Fruit fly (Drosophila melanogaster) whole organism, embryonic: ENCODE measurements around the gene dyl.
A peak's percentile ranks its signal among the peaks of the same experiment; 100 is the strongest.

Experiments
- CG10654 ChIP-seq: fragments of 200-800 bp; sonication (Bioruptor generic); optimal IDR thresholded peaks from 2 replicates; lab custom pipeline; 2016; ENCODE audit warnings: missing biosample characterization, missing genetic modification characterization
- CG10959 ChIP-seq: fragments of 200-800 bp; sonication (Bioruptor generic); IDR thresholded peaks from 2 replicates; pipeline ENCODE4 v1.3.6; 2022; ENCODE audit warnings: missing biosample characterization, missing genetic modification characterization
- CG11093 ChIP-seq: fragments of 200-800 bp; sonication (Bioruptor generic); IDR thresholded peaks from 3 replicates; pipeline ENCODE4 v1.3.6; 2022; ENCODE audit warnings: missing biosample characterization, missing genetic modification characterization
- CG1233 ChIP-seq: fragments of 200-800 bp; sonication (Bioruptor generic); optimal IDR thresholded peaks from 4 replicates; lab custom pipeline; 2018; ENCODE audit warnings: missing biosample characterization, mild to moderate bottlenecking, missing genetic modification characterization
- CG13123 ChIP-seq: fragments of 200-800 bp; sonication (Bioruptor generic); optimal IDR thresholded peaks from 2 replicates; lab custom pipeline; 2016; ENCODE audit warnings: missing biosample characterization, missing genetic modification characterization
- CG14050 ChIP-seq: fragments of 200-800 bp; sonication (Bioruptor generic); IDR thresholded peaks from 3 replicates; pipeline ENCODE4 v1.3.6; 2022; ENCODE audit warnings: missing biosample characterization, missing genetic modification characterization
- CG14965 ChIP-seq: fragments of 200-800 bp; sonication (Bioruptor generic); optimal IDR thresholded peaks from 2 replicates; lab custom pipeline; 2016; ENCODE audit warnings: missing biosample characterization, missing genetic modification characterization, borderline replicate concordance
- CG16863 ChIP-seq: fragments of 200-800 bp; sonication (Bioruptor generic); optimal IDR thresholded peaks from 3 replicates; lab custom pipeline; 2016; ENCODE audit warnings: missing biosample characterization, missing genetic modification characterization
- CG17359 ChIP-seq: fragments of 200-800 bp; sonication (Bioruptor generic); optimal IDR thresholded peaks from 3 replicates; lab custom pipeline; 2018; ENCODE audit warnings: missing biosample characterization, mild to moderate bottlenecking, missing genetic modification characterization, moderate library complexity
- CG17385 ChIP-seq: fragments of 200-800 bp; sonication (Bioruptor generic); optimal IDR thresholded peaks from 3 replicates; lab custom pipeline; 2018; ENCODE audit warnings: missing biosample characterization, mild to moderate bottlenecking, missing genetic modification characterization
- CG17912 ChIP-seq: fragments of 200-800 bp; sonication (Bioruptor generic); optimal IDR thresholded peaks from 2 replicates; lab custom pipeline; 2018; ENCODE audit warnings: missing biosample characterization, mild to moderate bottlenecking, missing genetic modification characterization
- CG1832 ChIP-seq: fragments of 200-800 bp; sonication (Bioruptor generic); optimal IDR thresholded peaks from 2 replicates; lab custom pipeline; 2017; ENCODE audit warnings: missing biosample characterization, mild to moderate bottlenecking, missing genetic modification characterization, inconsistent platforms
- CG2116 ChIP-seq: fragments of 200-800 bp; sonication (Bioruptor generic); optimal IDR thresholded peaks from 3 replicates; lab custom pipeline; 2018; ENCODE audit warnings: missing biosample characterization, mild to moderate bottlenecking, missing genetic modification characterization
- CG2202 ChIP-seq: fragments of 200-800 bp; sonication (Bioruptor generic); optimal IDR thresholded peaks from 2 replicates; lab custom pipeline; 2018; ENCODE audit warnings: missing biosample characterization, mild to moderate bottlenecking, missing genetic modification characterization
- CG31365 ChIP-seq: fragments of 200-800 bp; sonication (Bioruptor generic); optimal IDR thresholded peaks from 2 replicates; lab custom pipeline; 2018; ENCODE audit warnings: missing biosample characterization, mild to moderate bottlenecking, missing genetic modification characterization
- CG32772 ChIP-seq: fragments of 200-800 bp; sonication (Bioruptor generic); IDR thresholded peaks from 2 replicates; pipeline ENCODE4 v1.3.6; 2022; ENCODE audit warnings: missing biosample characterization, missing genetic modification characterization
- CG33557 ChIP-seq: fragments of 200-800 bp; sonication (Bioruptor generic); optimal IDR thresholded peaks from 2 replicates; lab custom pipeline; 2019; ENCODE audit warnings: missing biosample characterization, mild to moderate bottlenecking, missing genetic modification characterization, moderate library complexity
- CG3407 ChIP-seq: fragments of 200-800 bp; sonication (Bioruptor generic); optimal IDR thresholded peaks from 2 replicates; lab custom pipeline; 2018; ENCODE audit warnings: missing biosample characterization, mild to moderate bottlenecking, missing genetic modification characterization
- CG6689 ChIP-seq: fragments of 200-800 bp; sonication (Bioruptor generic); IDR thresholded peaks from 2 replicates; pipeline ENCODE4 v1.3.6; 2022; ENCODE audit warnings: missing biosample characterization, missing genetic modification characterization
- CG7786 ChIP-seq: fragments of 200-800 bp; sonication (Bioruptor generic); optimal IDR thresholded peaks from 2 replicates; lab custom pipeline; 2016; ENCODE audit warnings: missing biosample characterization, missing genetic modification characterization
- CG7987 ChIP-seq: fragments of 200-800 bp; sonication (Bioruptor generic); optimal IDR thresholded peaks from 2 replicates; lab custom pipeline; 2018; ENCODE audit warnings: missing biosample characterization, mild to moderate bottlenecking, missing genetic modification characterization, moderate library complexity
- Deaf1 ChIP-seq: fragments of 200-800 bp; optimal IDR thresholded peaks from 3 replicates; lab custom pipeline; 2019; ENCODE audit warnings: missing biosample characterization, mild to moderate bottlenecking, missing genetic modification characterization, moderate library complexity
- H2.0 ChIP-seq: fragments of 200-800 bp; sonication (Bioruptor generic); IDR thresholded peaks from 2 replicates; pipeline ENCODE4 v1.3.6; 2022; ENCODE audit warnings: missing biosample characterization, missing genetic modification characterization
- HmgD ChIP-seq: fragments of 200-800 bp; sonication (Bioruptor generic); optimal IDR thresholded peaks from 3 replicates; lab custom pipeline; 2016; ENCODE audit warnings: missing biosample characterization, missing genetic modification characterization
- HmgZ ChIP-seq: fragments of 200-800 bp; sonication (Bioruptor generic); optimal IDR thresholded peaks from 2 replicates; lab custom pipeline; 2018; ENCODE audit warnings: missing biosample characterization, mild to moderate bottlenecking, missing genetic modification characterization
- Kr ChIP-seq: fragments of 200-800 bp; sonication (Bioruptor generic); optimal IDR thresholded peaks from 2 replicates; lab custom pipeline; 2017; ENCODE audit warnings: missing biosample characterization, mild to moderate bottlenecking, missing genetic modification characterization
- Lim3 ChIP-seq: fragments of 200-800 bp; sonication (Bioruptor generic); IDR thresholded peaks from 2 replicates; pipeline ENCODE4 v1.3.6; 2022; ENCODE audit warnings: missing biosample characterization, missing genetic modification characterization
- Max ChIP-seq: fragments of 200-800 bp; sonication (Bioruptor generic); optimal IDR thresholded peaks from 2 replicates; lab custom pipeline; 2016; ENCODE audit warnings: missing biosample characterization, mild to moderate bottlenecking, missing genetic modification characterization
- Sry-β ChIP-seq: fragments of 200-800 bp; sonication (Bioruptor generic); optimal IDR thresholded peaks from 2 replicates; lab custom pipeline; 2018; ENCODE audit warnings: missing biosample characterization, mild to moderate bottlenecking, missing genetic modification characterization, moderate library complexity
- al ChIP-seq: fragments of 200-800 bp; sonication (Bioruptor generic); IDR thresholded peaks from 2 replicates; pipeline ENCODE4 v1.3.6; 2022; ENCODE audit warnings: missing biosample characterization, missing genetic modification characterization
- ara ChIP-seq: fragments of 200-800 bp; sonication (Bioruptor generic); IDR thresholded peaks from 2 replicates; pipeline ENCODE4 v1.3.6; 2022; ENCODE audit warnings: missing biosample characterization, missing genetic modification characterization
- chif ChIP-seq, 2 experiments: fragments of 200-800 bp; sonication (Bioruptor generic); optimal IDR thresholded peaks; 3 replicates each; lab custom pipeline; 2016; ENCODE audit warnings: missing biosample characterization in 2 of 2, missing genetic modification characterization in 2 of 2
- fd96Cb ChIP-seq: fragments of 200-800 bp; sonication (Bioruptor generic); optimal IDR thresholded peaks from 2 replicates; lab custom pipeline; 2018; ENCODE audit warnings: missing biosample characterization, mild to moderate bottlenecking, missing genetic modification characterization, moderate library complexity
- hb ChIP-seq: fragments of 200-800 bp; sonication (Bioruptor generic); IDR thresholded peaks from 3 replicates; pipeline ENCODE4 v1.3.6; 2022; ENCODE audit warnings: missing biosample characterization, missing genetic modification characterization; ENCODE audit not compliant: partially characterized antibody
- hbn ChIP-seq: fragments of 200-800 bp; sonication (Bioruptor generic); IDR thresholded peaks from 2 replicates; pipeline ENCODE4 v1.3.6; 2022; ENCODE audit warnings: missing biosample characterization, missing genetic modification characterization; ENCODE audit not compliant: partially characterized antibody
- kni ChIP-seq: fragments of 200-800 bp; sonication (Bioruptor generic); optimal IDR thresholded peaks from 3 replicates; lab custom pipeline; 2017; ENCODE audit warnings: mild to moderate bottlenecking, missing biosample characterization, missing genetic modification reagents, missing genetic modification characterization
- lola ChIP-seq, 3 experiments: fragments of >200 bp in 2 of 3; fragments of 200-800 bp in 1 of 3; sonication (Bioruptor generic) in 1 of 3; optimal IDR thresholded peaks; 2 replicates each; lab custom pipeline; 2017 to 2019; ENCODE audit warnings: missing biosample characterization in 3 of 3, missing genetic modification characterization in 3 of 3, mild to moderate bottlenecking in 1 of 3, moderate library complexity in 1 of 3
- lov ChIP-seq, 2 experiments: fragments of 200-800 bp in 1 of 2; fragments of >200 bp in 1 of 2; sonication (Bioruptor generic) in 1 of 2; IDR thresholded peaks in 1 of 2; optimal IDR thresholded peaks in 1 of 2; 2 replicates in 1 of 2; 3 replicates in 1 of 2; pipeline versions ENCODE4 v1.3.6 to Lab custom; 2017 to 2022; ENCODE audit warnings: missing biosample characterization in 1 of 2, missing genetic modification characterization in 1 of 2
- maf-S ChIP-seq: fragments of 200-800 bp; sonication (Bioruptor generic); optimal IDR thresholded peaks from 2 replicates; lab custom pipeline; 2016; ENCODE audit warnings: missing biosample characterization, missing genetic modification characterization
- mam ChIP-seq: fragments of 200-800 bp; sonication (Bioruptor generic); optimal IDR thresholded peaks from 3 replicates; lab custom pipeline; 2016; ENCODE audit warnings: missing biosample characterization, missing genetic modification characterization
- nerfin-1 ChIP-seq: fragments of 200-800 bp; sonication (Bioruptor generic); optimal IDR thresholded peaks from 3 replicates; lab custom pipeline; 2019; ENCODE audit warnings: missing biosample characterization, mild to moderate bottlenecking, missing genetic modification characterization, moderate library complexity
- oc ChIP-seq: fragments of 200-800 bp; sonication (Bioruptor generic); optimal IDR thresholded peaks from 2 replicates; lab custom pipeline; 2018; ENCODE audit warnings: missing biosample characterization, mild to moderate bottlenecking, missing genetic modification characterization, moderate library complexity
- otp ChIP-seq: fragments of 200-800 bp; sonication (Bioruptor generic); IDR thresholded peaks from 3 replicates; pipeline ENCODE4, ENCODE4 v1.3.6; 2022; ENCODE audit warnings: missing biosample characterization, missing genetic modification characterization
- sc ChIP-seq, 3 experiments: fragments of >200 bp in 2 of 3; fragments of 200-800 bp in 1 of 3; sonication (Bioruptor generic) in 1 of 3; optimal IDR thresholded peaks; 2 replicates in 2 of 3; 3 replicates in 1 of 3; lab custom pipeline; 2017; ENCODE audit warnings: mild to moderate bottlenecking in 1 of 3, missing biosample characterization in 1 of 3, missing genetic modification characterization in 1 of 3, missing genetic modification reagents in 1 of 3
- sisA ChIP-seq: fragments of 200-800 bp; sonication (Bioruptor generic); IDR thresholded peaks from 2 replicates; pipeline ENCODE4 v1.3.6; 2022; ENCODE audit warnings: missing biosample characterization, missing genetic modification characterization
- sob ChIP-seq: fragments of 200-800 bp; sonication (Bioruptor generic); IDR thresholded peaks from 2 replicates; pipeline ENCODE4 v1.3.6; 2022; ENCODE audit warnings: missing biosample characterization, missing genetic modification characterization
- ttk ChIP-seq: fragments of 200-800 bp; sonication (Bioruptor generic); IDR thresholded peaks from 2 replicates; pipeline ENCODE4 v2.1.2; 2022; ENCODE audit warnings: missing biosample characterization, missing genetic modification characterization
- usp ChIP-seq: fragments of >200 bp; optimal IDR thresholded peaks from 2 replicates; lab custom pipeline; 2017; ENCODE audit warnings: missing biosample characterization, missing genetic modification characterization
- wor ChIP-seq: fragments of 200-800 bp; sonication (Bioruptor generic); IDR thresholded peaks from 2 replicates; pipeline ENCODE4 v1.3.6; 2022; ENCODE audit warnings: missing biosample characterization, missing genetic modification characterization

The dyl gene

dm6 chr3L:4272167-4272773 is 35.2 kb downstream of the dyl start (continued):
- TF ChIP-seq lov (optimal IDR thresholded peaks at IDR 0.05; lab: Kevin White, UChicago) (no peak), lov (GFP tag; IDR thresholded peaks at IDR 0.05; lab: Robert Waterston, UW) (no peak), CG31365 (tag; lab: Kevin White, UChicago) (no peak), CG6689 (GFP tag; lab: Robert Waterston, UW) (0 out of 2 replicates have a peak, but pooled peaks have one; percentile 14), CG17359 (tag; lab: Kevin White, UChicago) (peak; percentile 18), CG16863 (peak; percentile 2), hb (no peak), nerfin-1 (tag; lab: Kevin White, UChicago) (peak; percentile 6), mam (GFP tag; lab: Kevin White, UChicago) (no peak), CG14050 (GFP tag; lab: Robert Waterston, UW) (no peak), fd96Cb (tag; lab: Kevin White, UChicago) (no peak), Sry-β (GFP tag; lab: Kevin White, UChicago) (peak; percentile 16), CG13123 (no peak), oc (peak; percentile 19), ara (GFP tag; lab: Robert Waterston, UW) (peak; percentile 19; the same call in 1 of the 2 replicates), al (no peak), HmgZ (tag; lab: Kevin White, UChicago) (no peak), sisA (GFP tag; lab: Robert Waterston, UW) (no peak), H2.0 (no peak), CG10654 (GFP tag; lab: Kevin White, UChicago) (no peak), Max (GFP tag; lab: Kevin White, UChicago) (no peak), Lim3 (GFP tag; lab: Robert Waterston, UW) (no peak), maf-S (GFP tag; lab: Kevin White, UChicago) (no peak), CG7987 (GFP tag; lab: Kevin White, UChicago) (peak; percentile 12), CG32772 (GFP tag; lab: Robert Waterston, UW) (no peak), HmgD (GFP tag; lab: Kevin White, UChicago) (no peak), usp (GFP tag; lab: Kevin White, UChicago) (no peak), CG1832 (GFP tag; lab: Kevin White, UChicago) (no peak), lola (GFP tag; optimal IDR thresholded peaks at IDR 0.05; lab: Kevin White, UChicago) (peak in 1 of 3 experiments; percentile 31), otp (peak; percentile 59; the same call in 1 of the 3 replicates), CG10959 (no peak), Deaf1 (no peak), CG11093 (GFP tag; lab: Robert Waterston, UW) (no peak), Kr (peak; percentile 45), sc (optimal IDR thresholded peaks at IDR 0.05; lab: Kevin White, UChicago) (no peak), sc (GFP tag; optimal IDR thresholded peaks at IDR 0.05; lab: Kevin White, UChicago) (no peak), hbn (GFP tag; lab: Robert Waterston, UW) (no peak), ttk (GFP tag; lab: Robert Waterston, UW) (no peak), CG17912 (GFP tag; lab: Kevin White, UChicago) (no peak), CG2202 (tag; lab: Kevin White, UChicago) (peak; percentile 71), CG7786 (GFP tag; lab: Kevin White, UChicago) (no peak), wor (GFP tag; lab: Robert Waterston, UW) (no peak), CG33557 (GFP tag; lab: Kevin White, UChicago) (peak; percentile 59), CG1233 (GFP tag; lab: Kevin White, UChicago) (peak; percentile 33), kni (GFP tag; lab: Kevin White, UChicago) (peak; percentile 92), CG17385 (no peak), CG14965 (GFP tag; lab: Kevin White, UChicago) (no peak), CG2116 (GFP tag; lab: Kevin White, UChicago) (no peak), sob (GFP tag; lab: Robert Waterston, UW) (no peak), chif (GFP tag; optimal IDR thresholded peaks at IDR 0.05; lab: Kevin White, UChicago) (peak in 1 of 2 experiments; percentile 6), CG3407 (GFP tag; lab: Kevin White, UChicago) (peak; percentile 54)
